Worm (Caenorhabditis elegans) whole organism, late embryonic: Measurements from ENCODE around the gene F53F1.4.

Experiments used
- C08G9.2 ChIP-seq: sonication (generic microtip); optimal IDR thresholded peaks from 2 replicates; lab custom pipeline; 2016; ENCODE audit warnings: mild to moderate bottlenecking, missing genetic modification characterization, moderate library complexity, missing compliant biosample characterization
- F13H6.1 ChIP-seq: sonication (generic microtip); optimal IDR thresholded peaks from 2 replicates; lab custom pipeline; 2016; ENCODE audit warnings: missing genetic modification characterization, missing compliant biosample characterization
- K02D7.2 ChIP-seq: sonication (generic microtip); optimal IDR thresholded peaks from 2 replicates; lab custom pipeline; 2017; ENCODE audit warnings: mild to moderate bottlenecking, missing genetic modification characterization, missing compliant biosample characterization
- K09A11.1 ChIP-seq: sonication (generic microtip); optimal IDR thresholded peaks from 2 replicates; lab custom pipeline; 2017; ENCODE audit warnings: antibody characterized with exemption, mild to moderate bottlenecking, missing genetic modification characterization, missing compliant biosample characterization; ENCODE audit not compliant: insufficient read depth
- T23F11.4 ChIP-seq: fragments of 200-800 bp; sonication (Bioruptor generic); optimal IDR thresholded peaks from 2 replicates; lab custom pipeline; 2018; ENCODE audit warnings: mild to moderate bottlenecking, missing genetic modification characterization, missing compliant biosample characterization
- ama-1 ChIP-seq: fragments of 150-350 bp; optimal IDR thresholded peaks from 2 replicates; lab custom pipeline; 2014
- ceh-22 ChIP-seq: sonication (generic microtip); optimal IDR thresholded peaks from 2 replicates; lab custom pipeline; 2017; ENCODE audit warnings: missing biosample characterization, missing genetic modification characterization
- ceh-45 ChIP-seq: fragments of 200-800 bp; sonication (Bioruptor generic); IDR thresholded peaks from 2 replicates; pipeline ENCODE4 v1.3.6; 2022; ENCODE audit warnings: missing genetic modification reagents, missing genetic modification characterization, missing compliant biosample characterization
- ceh-48 ChIP-seq: sonication (generic microtip); optimal IDR thresholded peaks from 2 replicates; lab custom pipeline; 2016; ENCODE audit warnings: missing genetic modification characterization, inconsistent platforms, missing compliant biosample characterization
- ceh-9 ChIP-seq: sonication (generic microtip); optimal IDR thresholded peaks from 2 replicates; lab custom pipeline; 2016; ENCODE audit warnings: mild to moderate bottlenecking, missing genetic modification characterization, inconsistent platforms, missing compliant biosample characterization
- che-1 ChIP-seq: sonication (generic microtip); optimal IDR thresholded peaks from 2 replicates; lab custom pipeline; 2016; ENCODE audit warnings: mild to moderate bottlenecking, missing genetic modification characterization, missing compliant biosample characterization
- dmd-4 ChIP-seq: sonication (generic microtip); optimal IDR thresholded peaks from 2 replicates; lab custom pipeline; 2016; ENCODE audit warnings: borderline replicate concordance, missing genetic modification characterization, missing compliant biosample characterization
- elt-2 ChIP-seq: sonication (generic microtip); optimal IDR thresholded peaks from 2 replicates; lab custom pipeline; 2016; ENCODE audit warnings: missing genetic modification reagents, missing genetic modification characterization, missing compliant biosample characterization
- elt-4 ChIP-seq: sonication (generic microtip); optimal IDR thresholded peaks from 2 replicates; lab custom pipeline; 2016; ENCODE audit warnings: missing genetic modification characterization, missing compliant biosample characterization
- ets-4 ChIP-seq: sonication (generic microtip); optimal IDR thresholded peaks from 2 replicates; lab custom pipeline; 2016; ENCODE audit warnings: missing genetic modification characterization, missing compliant biosample characterization
- eyg-1 ChIP-seq: sonication (generic microtip); optimal IDR thresholded peaks from 2 replicates; lab custom pipeline; 2016; ENCODE audit warnings: missing genotype, missing genetic modification characterization, missing compliant biosample characterization
- fkh-10 ChIP-seq: fragments of 150-350 bp; optimal IDR thresholded peaks from 2 replicates; lab custom pipeline; 2014; ENCODE audit warnings: missing biosample characterization, missing genetic modification reagents, missing genetic modification characterization
- fkh-6 ChIP-seq: sonication (generic microtip); optimal IDR thresholded peaks from 2 replicates; lab custom pipeline; 2016; ENCODE audit warnings: missing genetic modification characterization, missing compliant biosample characterization
- gmeb-2 ChIP-seq: sonication (generic microtip); optimal IDR thresholded peaks from 2 replicates; lab custom pipeline; 2016; ENCODE audit warnings: missing genetic modification characterization, inconsistent platforms, missing compliant biosample characterization
- hlh-15 ChIP-seq: sonication (generic microtip); optimal IDR thresholded peaks from 2 replicates; lab custom pipeline; 2016; ENCODE audit warnings: missing genetic modification characterization, missing compliant biosample characterization
- hlh-6 ChIP-seq: sonication (generic microtip); optimal IDR thresholded peaks from 2 replicates; lab custom pipeline; 2016; ENCODE audit warnings: missing genotype, missing genetic modification characterization, missing compliant biosample characterization
- hlh-8 ChIP-seq: sonication (generic microtip); optimal IDR thresholded peaks from 2 replicates; lab custom pipeline; 2016; ENCODE audit warnings: missing genotype, missing genetic modification characterization, missing compliant biosample characterization
- mec-3 ChIP-seq: sonication (generic microtip); optimal IDR thresholded peaks from 2 replicates; lab custom pipeline; 2016; ENCODE audit warnings: borderline replicate concordance, missing genetic modification characterization, missing compliant biosample characterization
- nfya-1 ChIP-seq: sonication (generic microtip); optimal IDR thresholded peaks from 2 replicates; lab custom pipeline; 2017; ENCODE audit warnings: missing genetic modification characterization, mild to moderate bottlenecking, missing compliant biosample characterization, antibody characterized with exemption, moderate library complexity
- nhr-11 ChIP-seq: fragments of 150-350 bp; optimal IDR thresholded peaks from 2 replicates; lab custom pipeline; 2014; ENCODE audit warnings: missing biosample characterization, missing genetic modification characterization
- nhr-232 ChIP-seq: sonication (generic microtip); optimal IDR thresholded peaks from 2 replicates; lab custom pipeline; 2016; ENCODE audit warnings: missing genetic modification characterization, missing compliant biosample characterization
- odd-2 ChIP-seq: sonication (generic microtip); optimal IDR thresholded peaks from 2 replicates; lab custom pipeline; 2017; ENCODE audit warnings: antibody characterized with exemption, mild to moderate bottlenecking, missing genetic modification characterization, missing compliant biosample characterization
- pat-9 ChIP-seq: fragments of 200-800 bp; sonication (Bioruptor generic); optimal IDR thresholded peaks from 2 replicates; lab custom pipeline; 2018; ENCODE audit warnings: mild to moderate bottlenecking, missing genetic modification characterization, moderate library complexity, missing compliant biosample characterization
- pax-1 ChIP-seq: fragments of 150-350 bp; optimal IDR thresholded peaks from 2 replicates; lab custom pipeline; 2014; ENCODE audit warnings: missing biosample characterization, missing genetic modification characterization
- pha-2 ChIP-seq: sonication (generic microtip); optimal IDR thresholded peaks from 2 replicates; lab custom pipeline; 2017; ENCODE audit warnings: mild to moderate bottlenecking, missing genetic modification characterization, missing compliant biosample characterization
- pqm-1 ChIP-seq: sonication (generic microtip); optimal IDR thresholded peaks from 2 replicates; lab custom pipeline; 2016; ENCODE audit warnings: missing genetic modification characterization, missing compliant biosample characterization
- pros-1 ChIP-seq: fragments of 150-350 bp; optimal IDR thresholded peaks from 2 replicates; lab custom pipeline; 2014; ENCODE audit warnings: missing biosample characterization, missing genetic modification reagents, missing genetic modification characterization
- ref-2 ChIP-seq: sonication (generic microtip); optimal IDR thresholded peaks from 2 replicates; lab custom pipeline; 2016; ENCODE audit warnings: missing genetic modification characterization, missing compliant biosample characterization
- rnt-1 ChIP-seq: sonication (generic microtip); optimal IDR thresholded peaks from 2 replicates; lab custom pipeline; 2016; ENCODE audit warnings: missing genetic modification characterization, missing compliant biosample characterization
- sdc-2 ChIP-seq: sonication (generic microtip); optimal IDR thresholded peaks from 2 replicates; lab custom pipeline; 2016; ENCODE audit warnings: missing genotype, missing genetic modification characterization, missing compliant biosample characterization
- sox-2 ChIP-seq: fragments of 200-800 bp; sonication (Bioruptor generic); IDR thresholded peaks from 2 replicates; pipeline ENCODE4 v1.3.6; 2022; ENCODE audit warnings: missing genetic modification reagents, missing genetic modification characterization, missing compliant biosample characterization
- sox-4 ChIP-seq: sonication (generic microtip); optimal IDR thresholded peaks from 2 replicates; lab custom pipeline; 2017; ENCODE audit warnings: mild to moderate bottlenecking, missing genetic modification characterization, inconsistent platforms, missing compliant biosample characterization
- tbx-2 ChIP-seq: sonication (generic microtip); optimal IDR thresholded peaks from 2 replicates; lab custom pipeline; 2016; ENCODE audit warnings: missing genetic modification characterization, missing compliant biosample characterization
- unc-3 ChIP-seq, 2 experiments: fragments of 200-800 bp in 1 of 2; sonication (Bioruptor generic) in 1 of 2; sonication (generic microtip) in 1 of 2; conservative IDR thresholded peaks in 1 of 2; optimal IDR thresholded peaks in 1 of 2; 2 replicates each; pipeline versions ENCODE4 v1.3.6 to Lab custom; 2016 to 2022; ENCODE audit warnings: missing compliant biosample characterization in 2 of 2, missing genetic modification characterization in 2 of 2, missing genetic modification reagents in 1 of 2
- unc-42 ChIP-seq: sonication (generic microtip); optimal IDR thresholded peaks from 2 replicates; lab custom pipeline; 2016; ENCODE audit warnings: missing genotype, missing genetic modification characterization, missing compliant biosample characterization
- unc-55 ChIP-seq: sonication (generic microtip); optimal IDR thresholded peaks from 2 replicates; lab custom pipeline; 2017; ENCODE audit warnings: missing biosample characterization, missing genetic modification reagents, missing genetic modification characterization
- zip-5 ChIP-seq: sonication (generic microtip); optimal IDR thresholded peaks from 2 replicates; lab custom pipeline; 2016; ENCODE audit warnings: missing genetic modification characterization, missing compliant biosample characterization

F53F1.4 gene

ce11 chrV:13413301-13413700 lies 2.4 kb downstream of the F53F1.4 start:
- TF ChIP-seq pros-1 (tag; lab: Kevin White, UChicago) (no peak), ceh-9 (tag; lab: Kevin White, UChicago) (no peak), zip-5 (tag; lab: Kevin White, UChicago) (no peak), ceh-48 (tag; lab: Kevin White, UChicago) (no peak), eyg-1 (tag; lab: Kevin White, UChicago) (no peak)
- TF ChIP-seq, all 69 proteins: peak for 0

ce11 chrV:13414585-13414984 lies 3.7 kb downstream of the F53F1.4 start, which contains the start of gene cut-2:
Gene cut-2 (plus strand): TSS chrV:13414949.
- peak; percentile 31 for TF ChIP-seq rnt-1
- TF ChIP-seq nhr-232 (tag; lab: Kevin White, UChicago) = no peak

- TF ChIP-seq K02D7.2 (tag; lab: Kevin White, UChicago) (peak; percentile 59), T23F11.4 (GFP tag; lab: Kevin White, UChicago) (peak; percentile 73), elt-2 (tag; lab: Kevin White, UChicago) (no peak), sdc-2 (tag; lab: Kevin White, UChicago) (peak; percentile 12), nhr-232 (tag; lab: Kevin White, UChicago) (peak; percentile 21), fkh-6 (peak; percentile 26), nfya-1 (tag; lab: Kevin White, UChicago) (no peak), che-1 (tag; lab: Kevin White, UChicago) (peak; percentile 35)
Observed at ce11 chrV:13415462-13415861, 4.6 kb downstream of the F53F1.4 start.

- TF ChIP-seq mec-3 (tag; lab: Kevin White, UChicago) = no peak
- TF ChIP-seq pqm-1 = no peak
- no peak for TF ChIP-seq pat-9
- no peak for TF ChIP-seq elt-4
- TF ChIP-seq tbx-2 (tag; lab: Kevin White, UChicago) = no peak
Observed at ce11 chrV:13416076-13416475, 5.2 kb downstream of the F53F1.4 start.

DNA sequence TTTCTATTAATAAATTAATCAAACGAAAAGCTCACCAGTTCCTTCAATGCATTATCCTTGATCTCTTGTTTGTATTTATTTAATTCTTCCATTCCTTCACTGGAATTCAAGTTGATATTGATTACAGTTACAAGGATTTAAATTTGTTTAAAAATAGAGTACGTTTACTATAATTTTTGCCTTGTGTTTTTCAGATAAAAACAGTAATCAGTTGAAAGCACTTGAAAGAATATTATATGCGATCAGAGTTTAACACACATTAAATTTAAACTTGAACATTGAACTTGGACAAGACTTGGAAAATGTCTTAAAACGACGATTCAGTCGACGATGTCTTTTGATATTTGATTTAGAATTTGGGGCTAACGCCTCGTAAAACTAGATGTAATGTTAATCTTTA lies 6.6 kb downstream of the F53F1.4 start, which contains the start of gene F53F1.6:
Gene F53F1.6, minus strand, starts transcription at position 101 of the 400 bp plus-strand sequence.
- TF ChIP-seq hlh-8 = no peak
- TF ChIP-seq ref-2 (tag; lab: Kevin White, UChicago) = no peak
- TF ChIP-seq sox-2 (GFP tag; lab: Robert Waterston, UW) = no peak
- TF ChIP-seq elt-4 = no peak
- TF ChIP-seq fkh-10 (GFP tag; lab: Kevin White, UChicago) = no peak
- TF ChIP-seq pha-2 = no peak
- TF ChIP-seq odd-2 = no peak
- TF ChIP-seq elt-2 (tag; lab: Kevin White, UChicago) = no peak
- TF ChIP-seq che-1 (tag; lab: Kevin White, UChicago) = no peak
- no peak for TF ChIP-seq hlh-6
- no peak for TF ChIP-seq unc-3 (GFP tag; conservative IDR thresholded peaks at IDR 0.05; lab: Robert Waterston, UW)
- no peak for TF ChIP-seq unc-3 (tag; optimal IDR thresholded peaks at IDR 0.05; lab: Kevin White, UChicago)
- TF ChIP-seq C08G9.2 = no peak
- TF ChIP-seq hlh-15 (tag; lab: Kevin White, UChicago) = no peak
- TF ChIP-seq pax-1 = no peak

- no peak for TF ChIP-seq che-1 (tag; lab: Kevin White, UChicago)
- no peak for TF ChIP-seq dmd-4 (tag; lab: Kevin White, UChicago)
- TF ChIP-seq K09A11.1 (tag; lab: Kevin White, UChicago) = no peak
- no peak for TF ChIP-seq nhr-11 (tag; lab: Kevin White, UChicago)
- no peak for TF ChIP-seq fkh-10 (GFP tag; lab: Kevin White, UChicago)
- no peak for TF ChIP-seq sox-4 (tag; lab: Kevin White, UChicago)
- TF ChIP-seq unc-42 (tag; lab: Kevin White, UChicago) = no peak
- no peak for TF ChIP-seq pax-1
- no peak for TF ChIP-seq gmeb-2
- no peak for TF ChIP-seq sox-2 (GFP tag; lab: Robert Waterston, UW)
- no peak for TF ChIP-seq elt-2 (tag; lab: Kevin White, UChicago)
- TF ChIP-seq F13H6.1 = no peak
- no peak for TF ChIP-seq ceh-22
- TF ChIP-seq hlh-6 = no peak
- TF ChIP-seq ets-4 (tag; lab: Kevin White, UChicago) = no peak
- no peak for TF ChIP-seq ceh-45
- TF ChIP-seq nfya-1 (tag; lab: Kevin White, UChicago) = no peak
- no peak for TF ChIP-seq ama-1 (lab: Kevin White, UChicago)
- no peak for TF ChIP-seq unc-55
Observed at ce11 chrV:13420640-13421039, 9.8 kb downstream of the F53F1.4 start, which contains the start of gene srv-8. Gene srv-8 (minus strand): TSS chrV:13420740.
